Fruit fly (Drosophila melanogaster) whole organism: Measurements from ENCODE around the gene CG6055.

Experiments
- CG8478 ChIP-seq: fragments of >200 bp; optimal IDR thresholded peaks from 2 replicates; lab custom pipeline; 2018; ENCODE audit warnings: inconsistent platforms
- Dll ChIP-seq: fragments of >200 bp; optimal IDR thresholded peaks from 2 replicates; lab custom pipeline; 2017
- EcR ChIP-seq, 2 experiments: fragments of >200 bp; optimal IDR thresholded peaks; 2 replicates each; lab custom pipeline; 2017; ENCODE audit warnings: missing biosample characterization in 2 of 2, missing genetic modification characterization in 2 of 2, missing genetic modification reagents in 2 of 2
- pan ChIP-seq: fragments of >200 bp; optimal IDR thresholded peaks from 2 replicates; lab custom pipeline; 2017
- psq ChIP-seq: fragments of >200 bp; optimal IDR thresholded peaks from 2 replicates; lab custom pipeline; 2017

DNA sequence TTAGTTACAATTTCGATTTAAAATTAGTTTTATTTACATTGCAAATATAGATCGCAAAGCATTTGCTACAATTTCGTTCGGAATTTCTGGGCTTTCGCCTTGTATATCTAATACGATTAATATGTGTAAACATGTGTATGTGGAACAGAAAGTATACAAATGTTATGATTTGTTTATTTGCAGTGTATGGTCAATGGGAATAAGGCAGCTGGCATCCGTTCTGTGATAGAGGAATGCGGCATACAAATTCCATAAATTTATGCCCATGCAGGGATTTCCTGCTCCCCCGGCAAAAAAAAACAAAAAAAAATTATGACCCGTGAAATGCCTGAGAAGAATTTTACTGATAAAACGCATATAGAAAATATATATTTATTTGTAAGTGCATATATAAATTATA lies 19.9 kb downstream of the CG6055 start:
- TF ChIP-seq psq (no peak), EcR (GFP tag; optimal IDR thresholded peaks at IDR 0.05; lab: Kevin White, UChicago) (no peak), pan (no peak), CG8478 (lab: Kevin White, UChicago) (no peak), Dll (lab: Kevin White, UChicago) (no peak)
